Worm (Caenorhabditis elegans): ENCODE results near the gene mcm-3.
"Not testable (repeated sequence)": the region's sequence is repeated elsewhere in the genome, so short reads cannot be mapped to it uniquely, and the experiment has no call there.

Gene mcm-3

DNA sequence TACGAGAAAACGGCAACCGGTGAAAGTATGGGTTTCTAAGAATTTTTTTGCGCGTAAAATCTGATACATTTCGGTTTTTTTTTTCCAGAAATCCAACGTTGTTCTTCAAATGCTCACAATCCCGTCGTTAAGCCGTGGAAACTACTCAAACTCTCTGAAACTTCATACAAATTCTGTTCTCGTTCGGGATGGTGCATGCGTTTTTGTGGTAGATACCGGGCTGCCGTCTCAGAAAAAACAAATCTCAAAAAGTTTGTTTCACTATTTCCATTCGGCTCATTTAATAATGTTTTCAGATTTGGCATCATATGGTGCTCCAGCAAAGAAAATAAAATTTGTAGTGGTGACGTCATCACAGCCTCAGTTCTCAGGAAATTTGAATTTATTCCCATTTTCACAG is 4.7 kb downstream of the mcm-3 start:
- TF ChIP-seq zip-8 (tag; optimal IDR thresholded peaks at IDR 0.05) (peak; percentile 61), flh-1 (GFP tag; optimal IDR thresholded peaks at IDR 0.05) (no peak)

DNA sequence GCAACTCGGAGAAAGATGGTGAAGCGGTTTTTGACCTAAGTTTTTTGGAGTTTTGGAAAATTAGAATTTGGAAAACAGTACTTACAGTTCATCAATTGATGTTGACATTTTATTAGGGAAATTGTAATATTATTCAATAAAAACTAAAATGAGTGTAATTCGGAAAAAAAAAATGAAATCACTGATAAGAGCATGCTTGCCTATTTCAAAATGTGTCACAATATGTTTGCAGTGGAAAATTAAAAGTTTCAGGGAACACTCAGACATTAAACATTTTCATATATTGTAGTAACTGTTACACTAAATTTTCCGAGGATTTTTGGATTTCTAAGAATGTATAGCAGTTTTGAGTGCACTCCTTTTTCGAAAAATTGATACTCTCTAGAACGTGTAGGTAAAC is 7.0 kb downstream of the mcm-3 start, which contains the start of the genes fbxa-82 and C25D7.5:
fbxa-82 (minus strand) TSS at position 163 of the 400 bp plus-strand sequence.
C25D7.5 (plus strand) TSS at position 283 of the 400 bp plus-strand sequence.
- TF ChIP-seq hlh-1 (tag; optimal IDR thresholded peaks at IDR 0.05), result no peak
- TF ChIP-seq unc-39 (tag; optimal IDR thresholded peaks at IDR 0.05), result no peak
- TF ChIP-seq flh-1 (GFP tag; optimal IDR thresholded peaks at IDR 0.05), result no peak
- no peak for TF ChIP-seq elt-1 (tag; optimal IDR thresholded peaks at IDR 0.05; ENCODE audit: borderline replicate concordance, insufficient read depth)
- TF ChIP-seq zip-8 (tag; optimal IDR thresholded peaks at IDR 0.05), result no peak
- no peak for TF ChIP-seq ceh-83 (GFP tag; optimal IDR thresholded peaks at IDR 0.05)
- no peak for TF ChIP-seq cnd-1 (tag; optimal IDR thresholded peaks at IDR 0.05)
- TF ChIP-seq nhr-237 (tag; optimal IDR thresholded peaks at IDR 0.05), result no peak
- no peak for TF ChIP-seq mab-5 (tag; optimal IDR thresholded peaks at IDR 0.05)
- no peak for TF ChIP-seq blmp-1 (tag; optimal IDR thresholded peaks at IDR 0.05)
- no peak for TF ChIP-seq pha-4 (tag; optimal IDR thresholded peaks at IDR 0.05)
- TF ChIP-seq mls-2 (tag; optimal IDR thresholded peaks at IDR 0.05), result no peak
- no peak for TF ChIP-seq nhr-12 (tag; optimal IDR thresholded peaks at IDR 0.05)
- TF ChIP-seq M03D4.4 (tag; optimal IDR thresholded peaks at IDR 0.05), result no peak
- TF ChIP-seq nhr-28 (tag; optimal IDR thresholded peaks at IDR 0.05), result no peak
- TF ChIP-seq nhr-76 (tag; optimal IDR thresholded peaks at IDR 0.05), result no peak
- TF ChIP-seq nhr-2 (tag; optimal IDR thresholded peaks at IDR 0.05), result no peak
- no peak for TF ChIP-seq bed-3 (GFP tag; optimal IDR thresholded peaks at IDR 0.05)
- no peak for TF ChIP-seq tbx-8 (GFP tag; optimal IDR thresholded peaks at IDR 0.05)
- no peak for TF ChIP-seq unc-120 (tag; optimal IDR thresholded peaks at IDR 0.05; ENCODE audit: poor library complexity, severe bottlenecking)

DNA sequence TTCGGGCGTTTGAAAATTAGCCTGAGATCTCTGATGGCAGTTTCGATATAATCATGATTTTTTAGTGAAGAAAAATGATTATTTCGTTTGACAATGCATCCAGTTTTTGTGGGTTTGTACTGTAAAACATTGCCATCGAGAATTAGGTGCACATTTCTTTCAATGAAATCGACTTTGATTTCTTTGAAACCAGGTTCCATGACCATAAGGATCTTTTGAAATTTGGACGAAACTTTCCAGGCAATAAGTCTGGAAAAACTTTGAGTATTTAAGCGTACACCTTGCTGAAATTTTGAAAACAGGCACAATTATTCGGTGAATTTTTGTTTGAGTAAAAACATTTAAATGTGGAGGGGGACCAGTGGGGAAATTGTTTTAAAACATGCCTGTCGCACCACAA is 7.7 kb downstream of the mcm-3 start:
- TF ChIP-seq blmp-1 (tag; optimal IDR thresholded peaks at IDR 0.05) (no peak), ces-1 (GFP tag; optimal IDR thresholded peaks at IDR 0.05) (no peak), lin-13 (tag; optimal IDR thresholded peaks at IDR 0.05) (no peak), ham-2 (GFP tag; optimal IDR thresholded peaks at IDR 0.05) (no peak), sptf-1 (tag; optimal IDR thresholded peaks at IDR 0.05) (no peak)

DNA sequence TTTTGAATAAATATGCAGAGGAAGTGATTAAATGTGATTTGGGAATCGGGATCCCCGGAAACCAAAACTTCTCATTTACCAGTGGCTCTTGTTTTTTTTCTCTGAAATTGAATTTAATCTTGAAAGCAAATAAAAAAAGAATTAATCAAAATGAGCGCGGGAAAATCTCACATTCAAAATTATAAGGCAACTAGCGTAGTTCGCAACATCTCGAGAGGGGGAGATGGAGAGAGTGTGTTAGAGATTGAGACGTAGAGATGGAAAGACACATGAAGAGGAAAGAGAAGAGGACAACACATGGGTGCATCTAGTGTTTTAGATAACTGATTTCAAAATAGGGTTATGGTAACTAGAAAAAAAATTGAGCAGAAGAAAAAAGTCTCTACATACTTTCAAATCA is 11.3 kb downstream of the mcm-3 start, which contains the start of gene sdc-3:
sdc-3 (minus strand) TSS at position 101 of the 400 bp plus-strand sequence.
- no peak for TF ChIP-seq ham-2 (GFP tag; optimal IDR thresholded peaks at IDR 0.05)
- no peak for TF ChIP-seq ceh-43 (GFP tag; optimal IDR thresholded peaks at IDR 0.05)
- no peak for TF ChIP-seq snpc-4 (tag; optimal IDR thresholded peaks at IDR 0.05)
- no peak for TF ChIP-seq nhr-12 (tag; optimal IDR thresholded peaks at IDR 0.05)
- TF ChIP-seq mep-1 (tag; optimal IDR thresholded peaks at IDR 0.05), result no peak
- no peak for TF ChIP-seq lin-32 (GFP tag; optimal IDR thresholded peaks at IDR 0.05)

DNA sequence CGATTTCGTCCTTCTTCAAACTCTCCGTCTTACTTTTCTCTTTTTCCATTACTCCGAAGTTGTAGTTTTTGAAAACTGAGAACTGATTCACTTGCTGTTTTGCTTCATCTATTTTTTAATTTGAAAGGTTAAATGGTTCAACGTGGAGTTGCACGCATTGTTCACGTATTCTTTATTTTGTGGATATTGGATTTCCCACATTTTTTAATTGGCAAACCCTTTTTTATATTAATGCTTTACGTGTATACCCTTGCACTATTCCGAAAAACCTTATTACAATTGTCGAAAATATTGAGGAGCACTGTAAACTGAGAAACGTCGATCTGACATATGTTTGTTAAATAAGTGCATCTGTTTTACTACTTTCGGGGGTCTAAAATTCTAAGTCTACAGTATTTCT is 22.6 kb downstream of the mcm-3 start, which contains the start of gene melo-3:
melo-3 (minus strand) TSS at position 101 of the 400 bp plus-strand sequence.
- TF ChIP-seq pha-4 (tag; optimal IDR thresholded peaks at IDR 0.05); nhr-28 (tag; optimal IDR thresholded peaks at IDR 0.05); flh-1 (GFP tag; optimal IDR thresholded peaks at IDR 0.05): not testable (repeated sequence)

DNA sequence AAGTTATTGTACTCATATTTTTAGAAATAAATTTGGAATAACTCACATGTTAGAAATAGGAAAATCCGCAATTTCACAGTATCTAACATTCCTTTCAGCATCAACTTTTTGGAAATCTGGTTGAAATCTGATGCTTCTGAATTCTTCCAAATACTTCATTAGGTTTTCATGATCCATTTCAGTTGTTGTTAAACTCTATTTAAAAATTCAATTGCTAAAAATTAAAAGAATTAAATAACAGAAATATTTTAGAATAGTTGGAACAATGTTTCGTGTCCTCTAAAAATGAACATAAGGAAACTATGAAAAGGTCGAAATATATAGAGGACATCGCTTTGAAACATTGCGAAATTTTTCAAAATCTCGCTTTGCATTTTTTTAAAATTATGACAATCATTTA is 28.0 kb downstream of the mcm-3 start, which contains the start of gene cng-1:
cng-1 (minus strand) TSS at position 101 of the 400 bp plus-strand sequence.
- TF ChIP-seq ham-2 (GFP tag; optimal IDR thresholded peaks at IDR 0.05); nhr-2 (tag; optimal IDR thresholded peaks at IDR 0.05); ztf-11 (tag; optimal IDR thresholded peaks at IDR 0.05): not testable (repeated sequence)

All from whole organism, mixed stage, embryonic.